Fruit fly (Drosophila melanogaster) whole organism, embryonic: ENCODE results near the gene CG12522.

Experiments
- Adf1 ChIP-seq: fragments of 200-800 bp; sonication (Bioruptor generic); IDR thresholded peaks from 2 replicates; pipeline ENCODE4 v1.3.6; 2022; ENCODE audit warnings: missing biosample characterization, missing genetic modification characterization
- Antp ChIP-seq: fragments of 200-800 bp; sonication (Bioruptor generic); optimal IDR thresholded peaks from 3 replicates; lab custom pipeline; 2016; ENCODE audit warnings: missing biosample characterization, missing genetic modification characterization
- BtbVII ChIP-seq: fragments of 200-800 bp; sonication (Bioruptor generic); optimal IDR thresholded peaks from 3 replicates; lab custom pipeline; 2017; ENCODE audit warnings: missing biosample characterization, mild to moderate bottlenecking, missing genetic modification characterization
- CG10274 ChIP-seq: fragments of 200-800 bp; sonication (Bioruptor generic); optimal IDR thresholded peaks from 3 replicates; lab custom pipeline; 2017; ENCODE audit warnings: missing biosample characterization, mild to moderate bottlenecking, missing genetic modification characterization
- CG10979 ChIP-seq: fragments of 200-800 bp; sonication (Bioruptor generic); optimal IDR thresholded peaks from 2 replicates; lab custom pipeline; 2018; ENCODE audit warnings: missing biosample characterization, mild to moderate bottlenecking, missing genetic modification characterization, moderate library complexity
- CG11085 ChIP-seq: fragments of 200-800 bp; sonication (Bioruptor generic); IDR thresholded peaks from 2 replicates; pipeline ENCODE4 v1.3.6; 2022; ENCODE audit warnings: missing biosample characterization, missing genetic modification characterization
- CG12155 ChIP-seq: fragments of 200-800 bp; sonication (Bioruptor generic); optimal IDR thresholded peaks from 3 replicates; lab custom pipeline; 2016; ENCODE audit warnings: missing biosample characterization, missing genetic modification characterization
- CG1233 ChIP-seq: fragments of 200-800 bp; sonication (Bioruptor generic); optimal IDR thresholded peaks from 4 replicates; lab custom pipeline; 2018; ENCODE audit warnings: missing biosample characterization, mild to moderate bottlenecking, missing genetic modification characterization
- CG13296 ChIP-seq: fragments of 200-800 bp; sonication (Bioruptor generic); optimal IDR thresholded peaks from 3 replicates; lab custom pipeline; 2018; ENCODE audit warnings: missing biosample characterization, mild to moderate bottlenecking, missing genetic modification characterization
- CG14050 ChIP-seq: fragments of 200-800 bp; sonication (Bioruptor generic); IDR thresholded peaks from 3 replicates; pipeline ENCODE4 v1.3.6; 2022; ENCODE audit warnings: missing biosample characterization, missing genetic modification characterization
- CG15514 ChIP-seq: fragments of 200-800 bp; sonication (Bioruptor generic); optimal IDR thresholded peaks from 3 replicates; lab custom pipeline; 2017; ENCODE audit warnings: missing biosample characterization, missing genetic modification characterization, mild to moderate bottlenecking, moderate library complexity, missing genetic modification reagents
- CG17186 ChIP-seq: fragments of 200-800 bp; sonication (Bioruptor generic); optimal IDR thresholded peaks from 3 replicates; lab custom pipeline; 2017; ENCODE audit warnings: missing biosample characterization, missing genetic modification reagents, missing genetic modification characterization
- CG17359 ChIP-seq: fragments of 200-800 bp; sonication (Bioruptor generic); optimal IDR thresholded peaks from 3 replicates; lab custom pipeline; 2018; ENCODE audit warnings: missing biosample characterization, mild to moderate bottlenecking, missing genetic modification characterization, moderate library complexity
- CG30403 ChIP-seq: fragments of 200-800 bp; sonication (Bioruptor generic); optimal IDR thresholded peaks from 3 replicates; lab custom pipeline; 2016; ENCODE audit warnings: missing biosample characterization, missing genetic modification characterization
- CG3163 ChIP-seq: fragments of 200-800 bp; sonication (Bioruptor generic); optimal IDR thresholded peaks from 3 replicates; lab custom pipeline; 2016; ENCODE audit warnings: missing biosample characterization, missing genetic modification characterization
- CG8290 ChIP-seq, 3 experiments: fragments of 200-800 bp; sonication (Bioruptor generic); optimal IDR thresholded peaks; 2 replicates each; lab custom pipeline; 2016 to 2019; ENCODE audit warnings: missing biosample characterization in 3 of 3, missing genetic modification characterization in 3 of 3, mild to moderate bottlenecking in 2 of 3, moderate library complexity in 1 of 3
- CG8359 ChIP-seq: fragments of 200-800 bp; sonication (Bioruptor generic); optimal IDR thresholded peaks from 2 replicates; lab custom pipeline; 2017; ENCODE audit warnings: missing biosample characterization, mild to moderate bottlenecking, missing genetic modification characterization, borderline replicate concordance
- CG9797 ChIP-seq: fragments of 200-800 bp; sonication (Bioruptor generic); optimal IDR thresholded peaks from 3 replicates; lab custom pipeline; 2018; ENCODE audit warnings: missing biosample characterization, mild to moderate bottlenecking, missing genetic modification characterization
- Dad ChIP-seq: fragments of 200-800 bp; sonication (Bioruptor generic); optimal IDR thresholded peaks from 3 replicates; lab custom pipeline; 2016; ENCODE audit warnings: missing biosample characterization, missing genetic modification characterization
- Dek ChIP-seq: fragments of 200-800 bp; sonication (Bioruptor generic); optimal IDR thresholded peaks from 3 replicates; lab custom pipeline; 2019; ENCODE audit warnings: missing biosample characterization, mild to moderate bottlenecking, missing genetic modification characterization, moderate library complexity
- ERR ChIP-seq: fragments of 200-800 bp; sonication (Bioruptor generic); optimal IDR thresholded peaks from 2 replicates; lab custom pipeline; 2016; ENCODE audit warnings: missing biosample characterization, missing genetic modification characterization
- HmgD ChIP-seq: fragments of 200-800 bp; sonication (Bioruptor generic); optimal IDR thresholded peaks from 3 replicates; lab custom pipeline; 2016; ENCODE audit warnings: missing biosample characterization, missing genetic modification characterization
- Hr3 ChIP-seq: fragments of 200-800 bp; sonication (Bioruptor generic); optimal IDR thresholded peaks from 3 replicates; lab custom pipeline; 2016; ENCODE audit warnings: missing biosample characterization, missing genetic modification characterization
- Lhr ChIP-seq: fragments of 200-800 bp; sonication (Bioruptor generic); optimal IDR thresholded peaks from 3 replicates; lab custom pipeline; 2017; ENCODE audit warnings: mild to moderate bottlenecking, missing biosample characterization, missing genetic modification reagents, missing genetic modification characterization
- Mad ChIP-seq: fragments of 200-800 bp; sonication (Bioruptor generic); optimal IDR thresholded peaks from 2 replicates; lab custom pipeline; 2016; ENCODE audit warnings: missing biosample characterization, missing genetic modification characterization
- NC2α ChIP-seq: fragments of 200-800 bp; sonication (Bioruptor generic); optimal IDR thresholded peaks from 2 replicates; lab custom pipeline; 2016; ENCODE audit warnings: missing biosample characterization, missing genetic modification characterization
- NK7.1 ChIP-seq: fragments of 200-800 bp; sonication (Bioruptor generic); optimal IDR thresholded peaks from 3 replicates; lab custom pipeline; 2016; ENCODE audit warnings: missing biosample characterization, missing genetic modification characterization
- Rfx ChIP-seq: fragments of 200-800 bp; sonication (Bioruptor generic); IDR thresholded peaks from 2 replicates; pipeline ENCODE4 v1.3.6; 2022; ENCODE audit warnings: missing biosample characterization, missing genetic modification characterization
- Usf ChIP-seq: fragments of 200-800 bp; sonication (Bioruptor generic); optimal IDR thresholded peaks from 2 replicates; lab custom pipeline; 2017; ENCODE audit warnings: missing genotype, missing biosample characterization, missing genetic modification characterization
- Xrp1 ChIP-seq: fragments of 200-800 bp; sonication (Bioruptor generic); IDR thresholded peaks from 2 replicates; pipeline ENCODE4 v1.3.6; 2022; ENCODE audit warnings: missing biosample characterization, missing genetic modification characterization
- amos ChIP-seq: fragments of 200-800 bp; sonication (Bioruptor generic); IDR thresholded peaks from 2 replicates; pipeline ENCODE4 v1.3.6; 2022; ENCODE audit warnings: missing biosample characterization, missing genetic modification characterization; ENCODE audit not compliant: partially characterized antibody
- ash1 ChIP-seq: fragments of 200-800 bp; sonication (Bioruptor generic); optimal IDR thresholded peaks from 2 replicates; lab custom pipeline; 2018; ENCODE audit warnings: missing biosample characterization, mild to moderate bottlenecking, missing genetic modification characterization
- cas ChIP-seq: fragments of 200-800 bp; sonication (Bioruptor generic); IDR thresholded peaks from 2 replicates; pipeline ENCODE4 v1.3.6; 2022; ENCODE audit warnings: missing biosample characterization, missing genetic modification characterization
- emc ChIP-seq: fragments of 200-800 bp; sonication (Bioruptor generic); optimal IDR thresholded peaks from 2 replicates; lab custom pipeline; 2016; ENCODE audit warnings: missing biosample characterization, missing genetic modification characterization
- exex ChIP-seq: fragments of 200-800 bp; sonication (Bioruptor generic); optimal IDR thresholded peaks from 4 replicates; lab custom pipeline; 2018; ENCODE audit warnings: missing biosample characterization, mild to moderate bottlenecking, missing genetic modification characterization, moderate library complexity
- fd96Cb ChIP-seq: fragments of 200-800 bp; sonication (Bioruptor generic); optimal IDR thresholded peaks from 2 replicates; lab custom pipeline; 2018; ENCODE audit warnings: missing biosample characterization, mild to moderate bottlenecking, missing genetic modification characterization, moderate library complexity
- gsb ChIP-seq: fragments of 200-800 bp; sonication (Bioruptor generic); IDR thresholded peaks from 2 replicates; pipeline ENCODE4 v1.3.6; 2022; ENCODE audit warnings: missing biosample characterization, missing genetic modification characterization
- gsb-n ChIP-seq: fragments of 200-800 bp; sonication (Bioruptor generic); optimal IDR thresholded peaks from 3 replicates; lab custom pipeline; 2018; ENCODE audit warnings: missing biosample characterization, mild to moderate bottlenecking, missing genetic modification characterization
- hb ChIP-seq: fragments of 200-800 bp; sonication (Bioruptor generic); IDR thresholded peaks from 3 replicates; pipeline ENCODE4 v1.3.6; 2022; ENCODE audit warnings: missing biosample characterization, missing genetic modification characterization; ENCODE audit not compliant: partially characterized antibody
- inv ChIP-seq: fragments of 200-800 bp; sonication (Bioruptor generic); IDR thresholded peaks from 2 replicates; pipeline ENCODE4 v1.3.6; 2022; ENCODE audit warnings: missing biosample characterization, missing genetic modification characterization; ENCODE audit not compliant: partially characterized antibody
- mld ChIP-seq: fragments of 200-800 bp; sonication (Bioruptor generic); IDR thresholded peaks from 3 replicates; pipeline ENCODE4 v1.3.6; 2022; ENCODE audit warnings: missing biosample characterization, missing genetic modification characterization; ENCODE audit not compliant: partially characterized antibody
- nmo ChIP-seq: fragments of 200-800 bp; sonication (Bioruptor generic); optimal IDR thresholded peaks from 2 replicates; lab custom pipeline; 2018; ENCODE audit warnings: missing biosample characterization, mild to moderate bottlenecking, missing genetic modification characterization, moderate library complexity
- nom ChIP-seq: fragments of 200-800 bp; sonication (Bioruptor generic); optimal IDR thresholded peaks from 2 replicates; lab custom pipeline; 2017; ENCODE audit warnings: missing biosample characterization, missing genetic modification characterization, mild to moderate bottlenecking, moderate library complexity, missing genetic modification reagents
- org-1 ChIP-seq: fragments of 200-800 bp; sonication (Bioruptor generic); optimal IDR thresholded peaks from 2 replicates; lab custom pipeline; 2017; ENCODE audit warnings: missing biosample characterization, missing genetic modification characterization
- peb ChIP-seq: fragments of 200-800 bp; sonication (Bioruptor generic); IDR thresholded peaks from 2 replicates; pipeline ENCODE4 v1.3.6; 2022; ENCODE audit warnings: missing biosample characterization, missing genetic modification characterization
- rib ChIP-seq: fragments of 200-800 bp; sonication (Bioruptor generic); IDR thresholded peaks from 2 replicates; pipeline ENCODE4 v1.3.6; 2022; ENCODE audit warnings: missing biosample characterization, missing genetic modification characterization
- shn ChIP-seq: fragments of 200-800 bp; sonication (Bioruptor generic); optimal IDR thresholded peaks from 3 replicates; lab custom pipeline; 2016; ENCODE audit warnings: missing biosample characterization, missing genetic modification characterization
- tx ChIP-seq: fragments of 200-800 bp; sonication (Bioruptor generic); optimal IDR thresholded peaks from 2 replicates; lab custom pipeline; 2016; ENCODE audit warnings: missing biosample characterization, missing genetic modification characterization
- usp ChIP-seq: fragments of >200 bp; optimal IDR thresholded peaks from 2 replicates; lab custom pipeline; 2017; ENCODE audit warnings: missing biosample characterization, missing genetic modification characterization

CG12522 gene

DNA sequence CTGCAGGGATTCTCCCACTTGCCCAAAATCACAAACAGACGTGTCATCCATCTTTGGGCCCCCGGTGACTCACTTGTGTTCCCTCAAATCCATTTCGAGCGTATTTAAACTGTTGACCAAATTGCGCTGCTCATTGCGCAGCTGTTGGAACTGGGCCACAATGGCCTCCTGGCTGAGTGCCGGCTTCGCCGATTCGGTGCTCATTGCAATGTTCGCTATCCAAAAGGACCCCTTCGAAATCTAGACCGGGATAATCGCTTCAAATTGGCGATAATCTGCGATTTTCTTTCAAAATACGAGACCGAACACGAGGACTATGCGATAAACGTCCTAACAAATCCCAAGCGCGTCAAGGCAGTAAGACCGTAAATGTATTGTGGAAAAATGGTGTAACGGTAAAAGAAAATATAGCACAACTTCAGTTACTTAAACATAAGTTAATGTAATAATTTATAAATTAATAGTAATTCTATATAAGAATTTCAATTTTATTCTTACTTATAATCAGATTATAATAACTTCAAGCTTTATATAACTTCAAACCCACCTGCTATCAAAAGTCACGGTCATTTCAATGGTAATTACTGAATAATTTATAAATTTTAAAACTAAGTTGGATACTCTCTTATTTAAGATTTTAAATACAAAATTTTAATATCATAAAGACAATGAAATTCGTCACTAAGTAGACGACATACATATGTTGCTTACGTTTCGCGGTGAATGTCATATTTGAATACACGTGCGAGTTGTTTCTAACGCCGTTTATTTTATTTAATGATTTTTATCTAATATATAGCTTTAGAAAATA is 33.8 kb upstream of the CG12522 start, which contains the start of the genes Pfdn2 and Noc1 (continued):
- peak; percentile 54 for TF ChIP-seq CG12155 (GFP tag; lab: Kevin White, UChicago)
- no peak for TF ChIP-seq NC2α
- TF ChIP-seq HmgD = no peak
- TF ChIP-seq CG14050 (GFP tag; lab: Robert Waterston, UW) = no peak
- TF ChIP-seq Mad (GFP tag; lab: Kevin White, UChicago) = no peak
- TF ChIP-seq CG11085 (GFP tag; lab: Robert Waterston, UW) = no peak
- no peak for TF ChIP-seq gsb-n
- peak; percentile 73 for TF ChIP-seq CG30403 (GFP tag; lab: Kevin White, UChicago)
- peak; percentile 81 for TF ChIP-seq nmo
- TF ChIP-seq CG13296 = no peak
- TF ChIP-seq peb (GFP tag; lab: Robert Waterston, UW) = no peak
- peak; percentile 41 for TF ChIP-seq fd96Cb (tag; lab: Kevin White, UChicago)
- TF ChIP-seq Dek (tag; lab: Kevin White, UChicago) = no peak
- TF ChIP-seq Rfx (GFP tag; lab: Robert Waterston, UW) = peak; percentile 70
- TF ChIP-seq org-1 (GFP tag; lab: Kevin White, UChicago) = no peak
- TF ChIP-seq Xrp1 (GFP tag; lab: Robert Waterston, UW) = peak; percentile 48; the same call in 1 of the 2 replicates
- no peak for TF ChIP-seq usp (GFP tag; lab: Kevin White, UChicago)
- no peak for TF ChIP-seq emc (GFP tag; lab: Kevin White, UChicago)
- no peak for TF ChIP-seq CG1233
- TF ChIP-seq cas (GFP tag; lab: Robert Waterston, UW) = 0 out of 2 replicates have a peak, but pooled peaks have one; percentile 7
- TF ChIP-seq Antp (GFP tag; lab: Kevin White, UChicago) = no peak
- TF ChIP-seq CG8359 (GFP tag; lab: Kevin White, UChicago) = no peak
- TF ChIP-seq CG15514 (GFP tag; lab: Kevin White, UChicago) = no peak
- TF ChIP-seq gsb (GFP tag; lab: Robert Waterston, UW) = no peak
- no peak for TF ChIP-seq CG17186 (GFP tag; lab: Kevin White, UChicago)
- TF ChIP-seq Hr3 (GFP tag; lab: Kevin White, UChicago) = peak; percentile 83
- TF ChIP-seq Lhr = no peak
- no peak for TF ChIP-seq Adf1 (GFP tag; lab: Robert Waterston, UW)
- no peak for TF ChIP-seq BtbVII
- TF ChIP-seq tx (GFP tag; lab: Kevin White, UChicago) = no peak
- no peak for TF ChIP-seq CG10274 (GFP tag; lab: Kevin White, UChicago)
- TF ChIP-seq Dad (GFP tag; lab: Kevin White, UChicago) = no peak
- no peak for TF ChIP-seq inv
- peak; percentile 49 for TF ChIP-seq CG9797 (GFP tag; lab: Kevin White, UChicago)
- TF ChIP-seq CG3163 (GFP tag; lab: Kevin White, UChicago) = no peak
- peak; percentile 33 for TF ChIP-seq CG10979 (tag; lab: Kevin White, UChicago)
- no peak for TF ChIP-seq exex (tag; lab: Kevin White, UChicago)
- TF ChIP-seq ash1 (GFP tag; lab: Kevin White, UChicago) = no peak
- TF ChIP-seq hb (GFP tag; lab: Robert Waterston, UW) = no peak
- no peak for TF ChIP-seq mld (GFP tag; lab: Robert Waterston, UW)
- no peak for TF ChIP-seq NK7.1 (GFP tag; lab: Kevin White, UChicago)
- no peak for TF ChIP-seq rib (GFP tag; lab: Robert Waterston, UW)
- TF ChIP-seq CG8290 (GFP tag; optimal IDR thresholded peaks at IDR 0.05; lab: Kevin White, UChicago) = peak; percentile 57
- TF ChIP-seq CG8290 (tag; optimal IDR thresholded peaks at IDR 0.05; lab: Kevin White, UChicago) = no peak
- TF ChIP-seq shn (GFP tag; lab: Kevin White, UChicago) = no peak
- no peak for TF ChIP-seq CG17359 (tag; lab: Kevin White, UChicago)
- no peak for TF ChIP-seq nom (GFP tag; lab: Kevin White, UChicago)
- TF ChIP-seq Usf (GFP tag; lab: Kevin White, UChicago) = no peak
- TF ChIP-seq ERR (GFP tag; lab: Kevin White, UChicago) = no peak
- no peak for TF ChIP-seq amos
